Fruit fly (Drosophila melanogaster): ENCODE data around the gene CG4496.

CG4496 gene

DNA sequence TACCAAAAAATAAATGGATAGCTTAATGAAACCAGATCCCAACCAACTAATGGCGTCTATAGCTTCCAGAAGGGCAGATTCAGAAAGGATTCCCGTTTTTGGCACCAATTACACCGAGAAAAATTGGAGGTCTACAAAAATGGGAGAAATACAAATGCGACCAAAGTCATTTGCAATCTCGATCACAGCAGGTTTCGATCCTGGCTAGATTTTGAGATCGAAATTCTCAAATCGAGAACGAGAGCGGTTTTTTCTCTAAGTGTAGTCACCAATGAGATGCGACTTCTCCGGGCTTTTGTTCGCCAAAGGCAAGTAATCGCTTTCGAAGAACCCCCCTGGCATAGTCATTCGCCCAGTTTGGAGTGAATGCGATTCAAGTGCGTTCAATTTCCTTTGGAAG, 14.0 kb downstream of the CG4496 start (continued):
- TF ChIP-seq scrt (GFP tag; optimal IDR thresholded peaks at IDR 0.05) (no peak), shn (GFP tag; optimal IDR thresholded peaks at IDR 0.05) (no peak), pho (GFP tag; optimal IDR thresholded peaks at IDR 0.05) (no peak), Gsc (GFP tag; IDR thresholded peaks at IDR 0.05) (no peak), pum (GFP tag; optimal IDR thresholded peaks at IDR 0.05) (no peak), CG15011 (GFP tag; optimal IDR thresholded peaks at IDR 0.05) (no peak), bowl (GFP tag; IDR thresholded peaks at IDR 0.05) (no peak), HLH3B (GFP tag; IDR thresholded peaks at IDR 0.05) (no peak), CG7357 (GFP tag; IDR thresholded peaks at IDR 0.05) (no peak), tap (tag; optimal IDR thresholded peaks at IDR 0.05) (no peak), ftz-f1 (GFP tag; optimal IDR thresholded peaks at IDR 0.05) (no peak), CG10959 (GFP tag; IDR thresholded peaks at IDR 0.05) (no peak), CG34224 (GFP tag; IDR thresholded peaks at IDR 0.05; ENCODE audit: partially characterized antibody) (no peak), CG12299 (tag; optimal IDR thresholded peaks at IDR 0.05) (no peak), Dp (GFP tag; optimal IDR thresholded peaks at IDR 0.05) (no peak), nmo (GFP tag; optimal IDR thresholded peaks at IDR 0.05) (peak; percentile 28), CG4820 (GFP tag; optimal IDR thresholded peaks at IDR 0.05) (peak; percentile 47), sqz (GFP tag; optimal IDR thresholded peaks at IDR 0.05) (no peak), Hr51 (GFP tag; optimal IDR thresholded peaks at IDR 0.05) (peak in 1 of 2 experiments; percentile 19), z (GFP tag; IDR thresholded peaks at IDR 0.05) (no peak), CG6765 (GFP tag; optimal IDR thresholded peaks at IDR 0.05) (no peak), dysf (GFP tag; IDR thresholded peaks at IDR 0.05) (peak; percentile 44; the same call in 1 of the 3 replicates), ATbp (GFP tag; optimal IDR thresholded peaks at IDR 0.05) (no peak), CG5245 (GFP tag; optimal IDR thresholded peaks at IDR 0.05) (peak; percentile 18), CG17829 (tag; optimal IDR thresholded peaks at IDR 0.05) (no peak), trem (tag; optimal IDR thresholded peaks at IDR 0.05) (no peak), CG10565 (GFP tag; optimal IDR thresholded peaks at IDR 0.05) (no peak), ash1 (GFP tag; optimal IDR thresholded peaks at IDR 0.05) (no peak), kni (GFP tag; optimal IDR thresholded peaks at IDR 0.05) (no peak), CTCF (GFP tag; optimal IDR thresholded peaks at IDR 0.05) (no peak), tgo (GFP tag; IDR thresholded peaks at IDR 0.05) (peak; percentile 60), CG16813 (GFP tag; IDR thresholded peaks at IDR 0.05; ENCODE audit: partially characterized antibody) (no peak), cwo (GFP tag; optimal IDR thresholded peaks at IDR 0.05) (no peak), Dip2 (GFP tag; IDR thresholded peaks at IDR 0.05) (no peak), CG8944 (GFP tag; optimal IDR thresholded peaks at IDR 0.05) (no peak), Mad (GFP tag; optimal IDR thresholded peaks at IDR 0.05) (no peak), B-H1 (GFP tag; IDR thresholded peaks at IDR 0.05) (no peak), lab (GFP tag; optimal IDR thresholded peaks at IDR 0.05) (no peak), CG9727 (GFP tag; optimal IDR thresholded peaks at IDR 0.05) (peak; percentile 29), CG8359 (GFP tag; optimal IDR thresholded peaks at IDR 0.05; ENCODE audit: borderline replicate concordance) (no peak), Nf-YC (tag; optimal IDR thresholded peaks at IDR 0.05) (no peak), lov (optimal IDR thresholded peaks at IDR 0.05) (no peak), lov (GFP tag; IDR thresholded peaks at IDR 0.05) (no peak), bab2 (GFP tag; optimal IDR thresholded peaks at IDR 0.05) (peak; percentile 18), CG6689 (GFP tag; IDR thresholded peaks at IDR 0.05) (no peak), ara (GFP tag; IDR thresholded peaks at IDR 0.05) (no peak), ewg (GFP tag; optimal IDR thresholded peaks at IDR 0.05) (no peak), H15 (GFP tag; IDR thresholded peaks at IDR 0.05) (no peak), row (GFP tag; IDR thresholded peaks at IDR 0.05) (0 out of 3 replicates have a peak, but pooled peaks have one; percentile 10), ac (GFP tag; optimal IDR thresholded peaks at IDR 0.05) (no peak), NFAT (GFP tag; IDR thresholded peaks at IDR 0.05) (no peak), h (optimal IDR thresholded peaks at IDR 0.05) (no peak), B-H2 (GFP tag; optimal IDR thresholded peaks at IDR 0.05) (no peak)

All from whole organism, embryonic.